Fruit fly (Drosophila melanogaster) whole organism, adult: ENCODE measurements around the gene CG9727.
A peak's percentile ranks its signal among the peaks of the same experiment; 100 is the strongest.

Source experiments
- CG7045 ChIP-seq: fragments of 200-800 bp; sonication (Bioruptor generic); optimal IDR thresholded peaks from 2 replicates; lab custom pipeline; 2017; ENCODE audit warnings: missing biosample characterization, mild to moderate bottlenecking, missing genetic modification characterization
- Hr96 ChIP-seq: fragments of 200-800 bp; sonication (Bioruptor generic); optimal IDR thresholded peaks from 2 replicates; lab custom pipeline; 2016; ENCODE audit warnings: missing biosample characterization, missing genetic modification characterization
- cic ChIP-seq: fragments of 200-800 bp; sonication (Bioruptor generic); optimal IDR thresholded peaks from 2 replicates; lab custom pipeline; 2017; ENCODE audit warnings: missing biosample characterization, mild to moderate bottlenecking, missing genetic modification characterization, moderate library complexity
- cnc ChIP-seq, 2 experiments: fragments of >200 bp; optimal IDR thresholded peaks; 2 replicates each; lab custom pipeline; 2017
- kay ChIP-seq: fragments of 200-800 bp; sonication (Bioruptor generic); peaks from one replicate; lab custom pipeline; 2016; ENCODE audit warnings: missing biosample characterization, missing genetic modification characterization, borderline replicate concordance
- ovo ChIP-seq: fragments of 200-800 bp; sonication (Bioruptor generic); optimal IDR thresholded peaks from 2 replicates; lab custom pipeline; 2016; ENCODE audit warnings: missing biosample characterization, missing genetic modification characterization
- tj ChIP-seq: fragments of 200-800 bp; sonication (Bioruptor generic); optimal IDR thresholded peaks from 3 replicates; lab custom pipeline; 2017; ENCODE audit warnings: missing biosample characterization, mild to moderate bottlenecking, missing genetic modification characterization, moderate library complexity

dm6 chr3R:6421712-6422141 lies 34.7 kb downstream of the CG9727 start:
- TF ChIP-seq cic (GFP tag; lab: Kevin White, UChicago) (peak; percentile 62), CG7045 (GFP tag; lab: Kevin White, UChicago) (no peak), kay (GFP tag; lab: Kevin White, UChicago) (no peak), tj (GFP tag; lab: Kevin White, UChicago) (peak; percentile 80), Hr96 (GFP tag; lab: Kevin White, UChicago) (no peak), cnc (optimal IDR thresholded peaks at IDR 0.05; lab: Kevin White, UChicago) (no peak), ovo (no peak)
